Worm (Caenorhabditis elegans): ENCODE results near the gene mltn-12.

The mltn-12 gene

DNA sequence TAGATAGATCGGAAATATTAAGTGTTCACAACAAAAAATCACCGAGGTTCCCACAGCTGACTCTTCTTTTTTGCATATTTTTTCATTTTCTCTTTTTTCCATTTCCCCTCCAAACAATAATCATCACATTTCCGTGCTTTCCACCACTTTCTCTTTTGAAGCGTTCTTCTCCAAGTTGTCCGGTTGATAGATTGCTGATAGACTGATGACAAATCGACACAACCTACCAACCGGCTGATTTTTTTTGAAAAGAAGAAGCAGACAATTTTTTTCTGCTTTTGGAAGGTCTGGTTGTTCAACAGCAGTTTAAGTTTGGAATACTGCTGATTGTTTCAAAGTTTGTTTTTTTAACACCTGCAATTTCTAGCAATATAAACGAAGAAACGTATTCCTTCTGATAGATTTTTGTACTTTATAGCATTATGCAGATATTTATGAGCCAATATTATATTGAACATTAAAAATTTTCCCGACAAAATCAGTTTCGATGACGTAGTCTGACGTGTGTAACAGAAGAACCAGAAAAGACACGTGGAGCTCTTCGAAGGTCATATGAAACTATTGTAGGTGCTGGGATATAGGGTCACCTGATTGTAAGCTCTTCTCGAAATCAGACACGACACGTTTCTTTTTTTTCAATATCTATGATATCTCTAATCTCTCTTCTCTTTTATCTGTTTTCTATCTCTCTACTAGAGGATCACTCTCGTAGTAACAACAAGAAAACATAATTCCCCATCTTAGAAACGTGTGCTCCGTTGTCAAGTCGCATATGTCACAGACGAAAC is 18.1 kb upstream of the mltn-12 start (continued):
- peak; percentile 27 for TF ChIP-seq unc-130 (tag; optimal IDR thresholded peaks at IDR 0.05)
- no peak for TF ChIP-seq fkh-10 (GFP tag; optimal IDR thresholded peaks at IDR 0.05)
- no peak for TF ChIP-seq dpl-1 (GFP tag; optimal IDR thresholded peaks at IDR 0.05)
- no peak for TF ChIP-seq blmp-1 (tag; optimal IDR thresholded peaks at IDR 0.05)
- TF ChIP-seq efl-1 (optimal IDR thresholded peaks at IDR 0.05), result peak in 1 of 2 experiments; percentile 20
- peak in 1 of 2 experiments; percentile 52 for TF ChIP-seq efl-1 (GFP tag; optimal IDR thresholded peaks at IDR 0.05 in 1 of 2)
- TF ChIP-seq pqm-1 (tag; optimal IDR thresholded peaks at IDR 0.05), result no peak
- TF ChIP-seq nhr-12 (tag; optimal IDR thresholded peaks at IDR 0.05), result no peak
- TF ChIP-seq dsc-1 (tag; optimal IDR thresholded peaks at IDR 0.05), result no peak
- no peak for TF ChIP-seq snpc-4 (tag; optimal IDR thresholded peaks at IDR 0.05)
- TF ChIP-seq mef-2 (tag; optimal IDR thresholded peaks at IDR 0.05), result no peak
- no peak for TF ChIP-seq hpl-2 (GFP tag; optimal IDR thresholded peaks at IDR 0.05)
- no peak for TF ChIP-seq unc-86 (tag; optimal IDR thresholded peaks at IDR 0.05)
- TF ChIP-seq ama-1 (optimal IDR thresholded peaks at IDR 0.05), result no peak

DNA sequence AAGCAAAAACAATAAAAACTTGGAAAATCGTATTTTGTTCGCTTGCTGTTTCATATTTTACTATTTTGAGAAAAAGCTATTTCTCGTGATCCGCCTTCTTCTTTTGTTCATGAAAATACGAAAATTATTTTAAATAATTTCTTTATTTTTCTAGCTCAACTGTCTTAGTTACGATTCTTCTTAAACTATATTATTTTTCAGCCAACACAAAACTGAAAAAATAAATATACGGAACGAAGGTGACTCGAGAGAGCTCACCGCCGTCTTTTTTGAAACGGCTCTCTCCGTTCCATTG is 17.6 kb upstream of the mltn-12 start, which contains the start of gene pdzd-8:
pdzd-8 (plus strand) TSS at position 196 of the 295 bp plus-strand sequence.
- no peak for TF ChIP-seq fkh-4 (tag; optimal IDR thresholded peaks at IDR 0.05; ENCODE audit: borderline replicate concordance)
- no peak for TF ChIP-seq elt-2 (tag; optimal IDR thresholded peaks at IDR 0.05)
- TF ChIP-seq grh-1 (GFP tag; IDR thresholded peaks at IDR 0.05), result no peak
- TF ChIP-seq C34B4.2 (tag; optimal IDR thresholded peaks at IDR 0.05), result no peak
- TF ChIP-seq ets-5 (GFP tag; IDR thresholded peaks at IDR 0.05), result no peak
- TF ChIP-seq snu-23 (GFP tag; optimal IDR thresholded peaks at IDR 0.05), result no peak
- TF ChIP-seq snpc-4 (tag; optimal IDR thresholded peaks at IDR 0.05), result no peak
- TF ChIP-seq ama-1 (optimal IDR thresholded peaks at IDR 0.05), result no peak
- TF ChIP-seq zip-4 (GFP tag; optimal IDR thresholded peaks at IDR 0.05), result no peak

DNA sequence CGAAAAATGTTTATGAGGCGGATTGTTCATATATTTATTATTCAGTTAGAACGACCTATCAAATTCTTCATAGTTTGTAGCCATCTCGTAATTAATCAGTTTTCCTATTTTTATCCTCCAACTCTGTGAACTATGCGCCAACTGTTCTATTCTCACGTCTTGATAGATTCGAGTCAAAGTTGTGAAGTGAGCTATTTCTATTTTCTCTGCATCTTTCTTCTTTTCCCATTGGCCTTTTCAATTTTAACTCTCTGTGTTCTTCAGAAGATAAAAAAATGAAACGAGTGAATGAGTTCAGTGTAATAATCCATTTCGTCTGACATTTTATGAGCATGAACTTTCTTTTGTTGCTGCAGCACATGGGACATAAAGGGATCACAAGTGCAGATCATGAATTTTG is 14.8 kb upstream of the mltn-12 start:
- TF ChIP-seq fkh-4 (tag; optimal IDR thresholded peaks at IDR 0.05; ENCODE audit: borderline replicate concordance), result no peak
- TF ChIP-seq nhr-20 (tag; optimal IDR thresholded peaks at IDR 0.05), result peak; percentile 14
- peak; percentile 60 for TF ChIP-seq rnt-1 (tag; optimal IDR thresholded peaks at IDR 0.05)
- peak; percentile 5 for TF ChIP-seq lin-39 (tag; optimal IDR thresholded peaks at IDR 0.05)
- TF ChIP-seq C34B4.2 (tag; optimal IDR thresholded peaks at IDR 0.05), result no peak
- TF ChIP-seq ceh-63 (GFP tag; optimal IDR thresholded peaks at IDR 0.05), result no peak
- TF ChIP-seq hlh-17 (GFP tag; optimal IDR thresholded peaks at IDR 0.05; ENCODE audit: borderline replicate concordance), result no peak
- TF ChIP-seq nhr-11 (tag; optimal IDR thresholded peaks at IDR 0.05), result peak; percentile 2
- no peak for TF ChIP-seq ztf-11 (tag; optimal IDR thresholded peaks at IDR 0.05)
- TF ChIP-seq nhr-47 (tag; optimal IDR thresholded peaks at IDR 0.05), result no peak
- no peak for TF ChIP-seq fkh-8 (tag; optimal IDR thresholded peaks at IDR 0.05)
- TF ChIP-seq egl-27 (tag; optimal IDR thresholded peaks at IDR 0.05), result no peak
- TF ChIP-seq unc-130 (tag; optimal IDR thresholded peaks at IDR 0.05), result no peak
- TF ChIP-seq nhr-71 (tag; optimal IDR thresholded peaks at IDR 0.05), result peak; percentile 73
- TF ChIP-seq mef-2 (tag; optimal IDR thresholded peaks at IDR 0.05), result peak; percentile 36
- TF ChIP-seq fkh-10 (GFP tag; optimal IDR thresholded peaks at IDR 0.05), result no peak
- peak; percentile 64 for TF ChIP-seq lin-14 (GFP tag; optimal IDR thresholded peaks at IDR 0.05)
- 0 out of 2 replicates have a peak, but pooled peaks have one; percentile 15 for TF ChIP-seq nhr-19 (GFP tag; conservative IDR thresholded peaks at IDR 0.05)
- peak; percentile 16 for TF ChIP-seq snu-23 (GFP tag; optimal IDR thresholded peaks at IDR 0.05)
- no peak for TF ChIP-seq efl-1 (optimal IDR thresholded peaks at IDR 0.05)
- peak in 1 of 2 experiments; percentile 62 for TF ChIP-seq efl-1 (GFP tag; optimal IDR thresholded peaks at IDR 0.05 in 1 of 2)
- TF ChIP-seq lsy-2 (tag; optimal IDR thresholded peaks at IDR 0.05), result peak in 1 of 2 experiments; percentile 43

DNA sequence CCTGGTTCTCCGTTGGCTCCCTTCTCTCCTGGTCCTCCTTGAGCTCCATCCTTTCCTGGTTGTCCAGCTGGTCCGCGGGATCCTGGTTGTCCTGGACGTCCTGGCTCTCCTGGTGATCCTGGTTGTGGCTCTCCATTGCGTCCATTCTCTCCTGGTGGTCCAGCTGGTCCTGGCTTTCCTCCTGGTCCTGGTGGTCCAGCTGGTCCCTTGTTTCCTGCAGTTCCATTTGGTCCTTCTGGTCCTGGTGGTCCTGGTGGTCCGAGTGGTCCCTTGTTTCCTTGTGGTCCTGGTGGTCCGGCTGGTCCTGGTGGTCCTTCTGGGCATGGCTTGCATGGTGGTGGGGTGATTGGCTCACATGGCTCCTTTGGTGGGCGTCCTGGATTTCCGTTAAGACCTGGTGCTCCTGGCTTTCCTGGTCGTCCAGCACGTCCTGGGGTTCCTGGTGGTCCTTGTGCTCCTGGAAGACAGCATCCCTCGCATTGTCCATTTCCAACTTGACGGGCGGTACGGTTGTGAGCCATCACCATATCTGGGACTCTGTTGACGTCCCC is 13.7 kb upstream of the mltn-12 start:
- TF ChIP-seq pag-3 (tag; optimal IDR thresholded peaks at IDR 0.05; ENCODE audit: borderline replicate concordance, insufficient read depth), result no peak
- TF ChIP-seq zag-1 (tag; optimal IDR thresholded peaks at IDR 0.05), result no peak

Measured in whole organism, L1 larva.